Fruit fly (Drosophila melanogaster) Kc167 (cell line): ENCODE data around the gene CG31674.

ENCODE experiments used
- Myc ChIP-seq: fragments of >200 bp; optimal IDR thresholded peaks from 2 replicates; lab custom pipeline; 2017; ENCODE audit warnings: missing external identifiers
- Sin3A ChIP-seq: fragments of >200 bp; optimal IDR thresholded peaks from 2 replicates; lab custom pipeline; 2018; ENCODE audit warnings: missing external identifiers
- insv ChIP-seq: fragments of >200 bp; optimal IDR thresholded peaks from 3 replicates; lab custom pipeline; 2018; ENCODE audit warnings: missing external identifiers
- psq ChIP-seq: fragments of >200 bp; optimal IDR thresholded peaks from 2 replicates; lab custom pipeline; 2017; ENCODE audit warnings: missing external identifiers
- ttk ChIP-seq: sonication (Bioruptor generic); optimal IDR thresholded peaks from 2 replicates; lab custom pipeline; 2017; ENCODE audit warnings: missing external identifiers

- TF ChIP-seq Myc (lab: Kevin White, UChicago) (no peak), psq (no peak), ttk (lab: Kevin White, UChicago) (no peak), Sin3A (lab: Kevin White, UChicago) (no peak), insv (lab: Kevin White, UChicago) (no peak)
Measured at dm6 chr2L:20802839-20803238, 28.2 kb upstream of the CG31674 start.
